Worm (Caenorhabditis elegans) whole organism, L1 larva: ENCODE results near the gene M01B2.10.
A peak's percentile ranks its signal among the peaks of the same experiment; 100 is the strongest.
"Not testable (repeated sequence)": the region's sequence is repeated elsewhere in the genome, so short reads cannot be mapped to it uniquely, and the experiment has no call there.

Source experiments
- C16A3.4 ChIP-seq: fragments of 150-350 bp; optimal IDR thresholded peaks from 2 replicates; lab custom pipeline; 2014; ENCODE audit warnings: missing biosample characterization, missing genetic modification characterization
- C34B4.2 ChIP-seq: sonication (generic microtip); optimal IDR thresholded peaks from 2 replicates; lab custom pipeline; 2017; ENCODE audit warnings: mild to moderate bottlenecking, missing genetic modification characterization, missing compliant biosample characterization
- aly-2 ChIP-seq: fragments of 150-350 bp; optimal IDR thresholded peaks from 2 replicates; lab custom pipeline; 2014; ENCODE audit warnings: missing biosample characterization, missing genetic modification characterization
- blmp-1 ChIP-seq: fragments of 150-350 bp; optimal IDR thresholded peaks from 2 replicates; lab custom pipeline; 2014; ENCODE audit warnings: missing biosample characterization, missing genetic modification characterization
- ceh-88 ChIP-seq: fragments of 200-800 bp; sonication (Bioruptor generic); IDR thresholded peaks from 2 replicates; pipeline ENCODE4 v1.3.6; 2022; ENCODE audit warnings: missing genetic modification characterization, missing compliant biosample characterization
- dsc-1 ChIP-seq: sonication (generic microtip); optimal IDR thresholded peaks from 2 replicates; lab custom pipeline; 2016; ENCODE audit warnings: mild to moderate bottlenecking, missing genetic modification characterization, missing compliant biosample characterization
- elt-3 ChIP-seq, 6 experiments: fragments of 150-350 bp in 1 of 6; sonication (generic microtip); optimal IDR thresholded peaks; 2 replicates each; lab custom pipeline; 2017 to 2018; ENCODE audit warnings: missing biosample characterization in 6 of 6, missing genetic modification characterization in 6 of 6, inconsistent platforms in 1 of 6
- ets-5 ChIP-seq: fragments of 200-800 bp; sonication (Bioruptor generic); IDR thresholded peaks from 2 replicates; pipeline ENCODE4 v1.3.6; 2022; ENCODE audit warnings: missing genetic modification characterization, missing compliant biosample characterization
- fkh-4 ChIP-seq: sonication (generic microtip); optimal IDR thresholded peaks from 2 replicates; lab custom pipeline; 2016; ENCODE audit warnings: missing compliant biosample characterization, missing genetic modification characterization, borderline replicate concordance
- fos-1 ChIP-seq: fragments of 150-350 bp; optimal IDR thresholded peaks from 2 replicates; lab custom pipeline; 2014; ENCODE audit warnings: missing biosample characterization, missing genetic modification characterization
- grh-1 ChIP-seq: fragments of 200-800 bp; sonication (Bioruptor generic); IDR thresholded peaks from 2 replicates; pipeline ENCODE4 v1.3.6; 2022; ENCODE audit warnings: missing genetic modification reagents, missing genetic modification characterization, missing compliant biosample characterization
- hlh-17 ChIP-seq: fragments of 200-800 bp; sonication (Bioruptor generic); optimal IDR thresholded peaks from 2 replicates; lab custom pipeline; 2018; ENCODE audit warnings: missing genetic modification characterization, mild to moderate bottlenecking, missing compliant biosample characterization, moderate library complexity, borderline replicate concordance
- lin-13 ChIP-seq: fragments of 150-350 bp; optimal IDR thresholded peaks from 2 replicates; lab custom pipeline; 2014; ENCODE audit warnings: missing biosample characterization, missing genetic modification reagents, missing genetic modification characterization
- lin-14 ChIP-seq: fragments of 200-800 bp; sonication (Bioruptor generic); optimal IDR thresholded peaks from 2 replicates; lab custom pipeline; 2018; ENCODE audit warnings: mild to moderate bottlenecking, missing genetic modification characterization, moderate library complexity, missing compliant biosample characterization
- mef-2 ChIP-seq: fragments of 150-350 bp; optimal IDR thresholded peaks from 2 replicates; lab custom pipeline; 2014; ENCODE audit warnings: missing biosample characterization, missing genetic modification characterization
- nhr-12 ChIP-seq: sonication (generic microtip); optimal IDR thresholded peaks from 2 replicates; lab custom pipeline; 2017; ENCODE audit warnings: missing biosample characterization, missing genetic modification characterization
- nhr-19 ChIP-seq: fragments of 200-800 bp; sonication (Bioruptor generic); conservative IDR thresholded peaks from 2 replicates; pipeline ENCODE4 v1.3.6; 2022; ENCODE audit warnings: missing genetic modification characterization, missing compliant biosample characterization
- nhr-20 ChIP-seq: sonication (generic microtip); optimal IDR thresholded peaks from 2 replicates; lab custom pipeline; 2016; ENCODE audit warnings: mild to moderate bottlenecking, missing genetic modification characterization, missing compliant biosample characterization
- nhr-47 ChIP-seq: sonication (generic microtip); optimal IDR thresholded peaks from 2 replicates; lab custom pipeline; 2016; ENCODE audit warnings: mild to moderate bottlenecking, missing genetic modification characterization, moderate library complexity, missing compliant biosample characterization
- nhr-76 ChIP-seq: sonication (generic microtip); optimal IDR thresholded peaks from 2 replicates; lab custom pipeline; 2017; ENCODE audit warnings: missing biosample characterization, missing genetic modification characterization
- nhr-77 ChIP-seq: fragments of 150-350 bp; optimal IDR thresholded peaks from 2 replicates; lab custom pipeline; 2014; ENCODE audit warnings: missing biosample characterization, missing genetic modification characterization
- nhr-90 ChIP-seq: sonication (generic microtip); optimal IDR thresholded peaks from 2 replicates; lab custom pipeline; 2016; ENCODE audit warnings: mild to moderate bottlenecking, missing genetic modification characterization, missing compliant biosample characterization; ENCODE audit not compliant: poor library complexity
- pqm-1 ChIP-seq: sonication (generic microtip); optimal IDR thresholded peaks from 3 replicates; lab custom pipeline; 2017; ENCODE audit warnings: missing biosample characterization, missing genetic modification characterization
- skn-1 ChIP-seq: fragments of 150-350 bp; optimal IDR thresholded peaks from 2 replicates; lab custom pipeline; 2014; ENCODE audit warnings: missing biosample characterization, missing genetic modification characterization
- snpc-4 ChIP-seq: fragments of 150-350 bp; optimal IDR thresholded peaks from 2 replicates; lab custom pipeline; 2014; ENCODE audit warnings: missing biosample characterization, missing genetic modification characterization
- snu-23 ChIP-seq: sonication (generic microtip); optimal IDR thresholded peaks from 2 replicates; lab custom pipeline; 2016; ENCODE audit warnings: missing genetic modification characterization, missing compliant biosample characterization
- sptf-1 ChIP-seq: fragments of 150-350 bp; optimal IDR thresholded peaks from 2 replicates; lab custom pipeline; 2014; ENCODE audit warnings: missing biosample characterization, missing genetic modification characterization
- tbx-2 ChIP-seq: sonication (generic microtip); optimal IDR thresholded peaks from 2 replicates; lab custom pipeline; 2016; ENCODE audit warnings: missing genetic modification characterization, missing compliant biosample characterization
- tlp-1 ChIP-seq: fragments of 150-350 bp; optimal IDR thresholded peaks from 2 replicates; lab custom pipeline; 2014; ENCODE audit warnings: missing biosample characterization, missing genetic modification characterization
- unc-130 ChIP-seq: fragments of 150-350 bp; optimal IDR thresholded peaks from 2 replicates; lab custom pipeline; 2017; ENCODE audit warnings: missing biosample characterization, missing genetic modification characterization, inconsistent platforms
- unc-30 ChIP-seq: sonication (generic microtip); optimal IDR thresholded peaks from 2 replicates; lab custom pipeline; 2017; ENCODE audit warnings: missing biosample characterization, missing genetic modification characterization
- unc-86 ChIP-seq: sonication (generic microtip); optimal IDR thresholded peaks from 2 replicates; lab custom pipeline; 2016; ENCODE audit warnings: missing genetic modification characterization, missing compliant biosample characterization
- unc-98 ChIP-seq: fragments of 200-800 bp; sonication (Bioruptor generic); IDR thresholded peaks from 2 replicates; pipeline ENCODE4 v1.3.6; 2022; ENCODE audit warnings: missing genetic modification characterization, missing compliant biosample characterization
- vab-15 ChIP-seq: sonication (generic microtip); optimal IDR thresholded peaks from 2 replicates; lab custom pipeline; 2017; ENCODE audit warnings: missing genotype, mild to moderate bottlenecking, missing genetic modification characterization, missing compliant biosample characterization
- zip-4 ChIP-seq: fragments of 200-800 bp; sonication (Bioruptor generic); optimal IDR thresholded peaks from 2 replicates; lab custom pipeline; 2018; ENCODE audit warnings: mild to moderate bottlenecking, missing genetic modification characterization, moderate library complexity, missing compliant biosample characterization
- ztf-4 ChIP-seq: fragments of 150-350 bp; optimal IDR thresholded peaks from 2 replicates; lab custom pipeline; 2014; ENCODE audit warnings: missing biosample characterization, missing genetic modification characterization

The M01B2.10 gene

DNA sequence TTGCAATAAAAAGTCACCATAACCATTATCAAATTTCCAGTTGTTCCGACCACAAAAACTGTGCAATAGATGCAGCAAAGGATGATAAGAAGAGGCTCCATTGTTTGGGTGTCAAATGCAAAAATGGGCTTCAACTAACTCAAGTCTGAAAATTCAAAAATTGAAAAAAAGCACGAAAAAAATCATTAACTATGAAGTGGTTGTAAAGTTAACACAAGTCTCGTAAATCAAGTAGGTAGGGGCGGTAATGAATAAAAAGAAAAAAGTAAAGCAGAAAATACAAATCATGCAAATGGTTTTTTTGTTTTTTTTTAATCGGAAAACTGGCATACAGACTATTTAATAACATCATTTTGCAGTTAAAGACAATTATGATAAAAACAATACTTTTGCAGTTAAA, 5.6 kb downstream of the M01B2.10 start, which contains the start of gene srsx-39:
TSS of gene srsx-39 (minus strand) at position 101 of the 400 bp plus-strand sequence.
- not testable (repeated sequence) for TF ChIP-seq nhr-19 (GFP tag; lab: Robert Waterston, UW); C34B4.2 (tag; lab: Kevin White, UChicago); ztf-4 (tag; lab: Kevin White, UChicago)

DNA sequence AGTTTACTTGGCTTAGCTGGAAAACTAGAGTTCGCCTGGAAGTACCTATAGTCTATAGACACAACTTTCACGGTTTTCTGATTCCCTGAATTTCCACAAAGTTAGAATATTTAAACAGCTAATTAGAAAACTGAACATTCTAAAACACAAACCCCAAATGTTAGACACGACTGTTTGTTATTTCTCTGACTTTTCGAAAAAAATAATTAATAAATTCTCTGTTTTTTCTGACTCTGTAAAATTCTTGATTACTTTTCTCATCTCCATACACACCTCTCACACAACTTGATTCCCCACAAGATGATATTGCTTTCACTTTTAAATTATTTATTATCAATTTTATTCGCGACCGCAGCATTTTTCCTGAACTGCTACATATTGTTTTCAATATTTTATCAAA, 8.7 kb downstream of the M01B2.10 start, which contains the start of gene srbc-75:
TSS of gene srbc-75 (plus strand) at position 301 of the 400 bp plus-strand sequence.
- TF ChIP-seq blmp-1 (tag; lab: Kevin White, UChicago) (peak; percentile 3), nhr-76 (tag; lab: Kevin White, UChicago) (no peak)

DNA sequence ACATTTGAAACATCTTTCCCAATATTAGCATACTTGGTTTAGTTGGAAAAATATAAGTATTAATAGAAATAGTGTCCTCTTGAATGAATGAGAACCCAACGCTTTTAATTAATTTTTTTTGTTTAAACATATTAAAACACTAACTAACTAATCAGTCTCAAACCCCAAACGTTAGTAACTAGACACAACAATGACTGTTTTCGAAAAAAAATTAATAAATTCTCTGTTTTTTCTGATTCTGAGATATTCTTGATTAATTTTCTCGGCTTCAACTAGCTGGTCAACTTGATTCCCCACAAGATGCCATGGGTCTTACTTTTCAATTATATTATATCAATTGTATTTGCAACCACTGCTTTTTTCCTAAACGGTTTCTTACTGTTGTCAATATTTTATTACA, 10.2 kb downstream of the M01B2.10 start, which contains the start of gene srbc-76:
TSS of gene srbc-76 (plus strand) at position 301 of the 400 bp plus-strand sequence.
- TF ChIP-seq aly-2 (tag; lab: Kevin White, UChicago) = no peak
- no peak for TF ChIP-seq nhr-77
- TF ChIP-seq ets-5 (GFP tag; lab: Robert Waterston, UW) = no peak
- no peak for TF ChIP-seq nhr-20
- TF ChIP-seq ceh-88 = no peak
- TF ChIP-seq elt-3 (tag; optimal IDR thresholded peaks at IDR 0.05; lab: Kevin White, UChicago) = no peak
- TF ChIP-seq lin-14 (GFP tag; lab: Kevin White, UChicago) = no peak
- no peak for TF ChIP-seq mef-2 (tag; lab: Kevin White, UChicago)
- TF ChIP-seq nhr-12 (tag; lab: Kevin White, UChicago) = no peak
- TF ChIP-seq snu-23 (GFP tag; lab: Kevin White, UChicago) = no peak
- TF ChIP-seq nhr-90 (tag; lab: Kevin White, UChicago) = no peak
- TF ChIP-seq nhr-47 (tag; lab: Kevin White, UChicago) = no peak
- TF ChIP-seq unc-130 (tag; lab: Kevin White, UChicago) = no peak
- no peak for TF ChIP-seq tlp-1 (tag; lab: Kevin White, UChicago)
- TF ChIP-seq fkh-4 (tag; lab: Kevin White, UChicago) = no peak
- TF ChIP-seq vab-15 (tag; lab: Kevin White, UChicago) = no peak
- TF ChIP-seq zip-4 (GFP tag; lab: Kevin White, UChicago) = no peak
- TF ChIP-seq snpc-4 = no peak
- no peak for TF ChIP-seq C16A3.4 (tag; lab: Kevin White, UChicago)
- no peak for TF ChIP-seq lin-13 (GFP tag; lab: Kevin White, UChicago)

ce11 chrV:15250304-15250703, 11.9 kb downstream of the M01B2.10 start, which contains the start of gene srd-28:
Gene srd-28 (plus strand): TSS chrV:15250604.
- TF ChIP-seq hlh-17 (GFP tag; lab: Kevin White, UChicago); unc-98 (GFP tag; lab: Robert Waterston, UW); dsc-1: not testable (repeated sequence)

DNA sequence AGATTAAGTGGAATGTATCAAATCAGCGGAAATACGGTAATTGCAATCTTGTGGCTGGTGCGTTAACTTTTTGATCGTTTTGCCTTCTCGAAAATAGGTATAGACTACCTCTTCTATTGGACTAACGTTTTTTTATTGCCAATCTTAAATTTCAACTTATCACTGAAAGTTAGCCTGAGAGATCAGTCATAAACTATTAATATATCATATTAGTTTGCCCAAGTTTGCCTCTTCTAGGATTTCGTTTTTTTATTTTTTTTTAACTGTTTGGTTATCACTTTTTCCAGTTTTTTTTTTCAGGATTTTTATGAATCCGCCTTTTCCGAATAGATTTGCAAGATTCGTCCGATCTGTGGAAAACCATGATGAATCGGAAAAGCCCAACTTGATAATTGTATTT, 17.8 kb downstream of the M01B2.10 start, which contains the start of gene kin-30:
TSS of gene kin-30 (plus strand) at position 301 of the 400 bp plus-strand sequence.
- TF ChIP-seq ets-5 (GFP tag; lab: Robert Waterston, UW) (no peak), nhr-77 (no peak), unc-86 (tag; lab: Kevin White, UChicago) (no peak), grh-1 (GFP tag; lab: Robert Waterston, UW) (no peak), sptf-1 (no peak), snpc-4 (no peak), skn-1 (tag; lab: Kevin White, UChicago) (no peak), fos-1 (tag; lab: Kevin White, UChicago) (no peak), pqm-1 (no peak), fkh-4 (tag; lab: Kevin White, UChicago) (no peak), tbx-2 (tag; lab: Kevin White, UChicago) (no peak), ceh-88 (no peak), unc-30 (tag; lab: Kevin White, UChicago) (no peak), dsc-1 (no peak)
